Fruit fly (Drosophila melanogaster) Kc167 (cell line): ENCODE results near the gene CG6503.

Experiments used
- Myc ChIP-seq: fragments of >200 bp; optimal IDR thresholded peaks from 2 replicates; lab custom pipeline; 2017; ENCODE audit warnings: missing external identifiers
- Sin3A ChIP-seq: fragments of >200 bp; optimal IDR thresholded peaks from 2 replicates; lab custom pipeline; 2018; ENCODE audit warnings: missing external identifiers
- h ChIP-seq: fragments of >200 bp; optimal IDR thresholded peaks from 3 replicates; lab custom pipeline; 2018; ENCODE audit warnings: missing external identifiers
- insv ChIP-seq: fragments of >200 bp; optimal IDR thresholded peaks from 3 replicates; lab custom pipeline; 2018; ENCODE audit warnings: missing external identifiers
- psq ChIP-seq: fragments of >200 bp; optimal IDR thresholded peaks from 2 replicates; lab custom pipeline; 2017; ENCODE audit warnings: missing external identifiers
- ttk ChIP-seq: sonication (Bioruptor generic); optimal IDR thresholded peaks from 2 replicates; lab custom pipeline; 2017; ENCODE audit warnings: missing external identifiers

CG6503 gene

DNA sequence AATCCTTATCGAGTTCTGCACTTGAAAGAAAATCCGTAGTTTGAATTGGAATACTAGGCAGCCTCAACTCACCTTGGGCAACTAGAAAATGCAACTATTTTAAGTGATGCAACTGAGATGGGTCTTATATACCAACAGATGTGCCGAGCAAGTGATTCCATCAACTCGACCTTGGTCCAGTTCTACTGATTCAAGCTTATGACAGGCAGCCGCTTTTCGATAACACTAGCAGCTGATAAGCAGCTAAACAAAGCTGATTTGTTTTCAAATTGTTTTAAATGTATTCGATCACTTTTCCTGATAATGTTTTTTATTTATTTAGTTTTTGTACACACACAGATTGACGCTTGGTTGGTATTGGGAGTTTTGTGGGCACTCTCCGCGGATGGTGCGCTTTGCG, at the start of gene CG6503:
Gene CG6503, minus strand, starts transcription at position 101 of the 400 bp plus-strand sequence.
- TF ChIP-seq insv (lab: Kevin White, UChicago) (no peak), psq (lab: Kevin White, UChicago) (no peak), Myc (no peak), Sin3A (lab: Kevin White, UChicago) (no peak), ttk (lab: Kevin White, UChicago) (no peak), h (no peak)

- no peak for TF ChIP-seq insv (lab: Kevin White, UChicago)
These were observed 40.2 kb upstream of the CG6503 start for dm6 chr3R:26465121-26465520.

- no peak for TF ChIP-seq ttk (lab: Kevin White, UChicago)
These were observed 39.5 kb upstream of the CG6503 start for dm6 chr3R:26464370-26464769.

dm6 chr3R:26463558-26463957, 38.7 kb upstream of the CG6503 start:
- TF ChIP-seq Sin3A (lab: Kevin White, UChicago) (no peak), psq (lab: Kevin White, UChicago) (no peak), ttk (lab: Kevin White, UChicago) (no peak), insv (lab: Kevin White, UChicago) (no peak), h (no peak), Myc (no peak)

DNA sequence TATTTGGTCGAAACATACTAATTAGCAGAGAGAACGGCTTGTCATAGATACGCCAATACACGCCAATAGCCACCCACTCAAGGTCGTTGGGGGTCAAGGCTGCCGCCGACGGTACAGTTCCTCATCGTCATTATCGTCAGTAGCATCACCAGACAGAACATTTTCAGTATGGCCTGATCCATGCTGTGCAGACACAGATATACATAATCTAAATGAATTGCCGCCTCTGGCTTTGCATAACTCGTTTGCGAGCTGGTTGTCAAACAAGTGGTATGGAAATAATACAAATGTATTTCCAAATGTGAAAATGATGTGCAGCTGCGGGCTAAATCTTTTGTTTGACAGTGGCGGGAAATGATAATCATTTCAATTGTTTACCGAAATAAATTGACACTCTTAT, 38.2 kb upstream of the CG6503 start:
- no peak for TF ChIP-seq psq (lab: Kevin White, UChicago)
- no peak for TF ChIP-seq insv (lab: Kevin White, UChicago)
- TF ChIP-seq Myc = no peak
- TF ChIP-seq h = no peak
- no peak for TF ChIP-seq ttk (lab: Kevin White, UChicago)
- TF ChIP-seq Sin3A (lab: Kevin White, UChicago) = no peak

DNA sequence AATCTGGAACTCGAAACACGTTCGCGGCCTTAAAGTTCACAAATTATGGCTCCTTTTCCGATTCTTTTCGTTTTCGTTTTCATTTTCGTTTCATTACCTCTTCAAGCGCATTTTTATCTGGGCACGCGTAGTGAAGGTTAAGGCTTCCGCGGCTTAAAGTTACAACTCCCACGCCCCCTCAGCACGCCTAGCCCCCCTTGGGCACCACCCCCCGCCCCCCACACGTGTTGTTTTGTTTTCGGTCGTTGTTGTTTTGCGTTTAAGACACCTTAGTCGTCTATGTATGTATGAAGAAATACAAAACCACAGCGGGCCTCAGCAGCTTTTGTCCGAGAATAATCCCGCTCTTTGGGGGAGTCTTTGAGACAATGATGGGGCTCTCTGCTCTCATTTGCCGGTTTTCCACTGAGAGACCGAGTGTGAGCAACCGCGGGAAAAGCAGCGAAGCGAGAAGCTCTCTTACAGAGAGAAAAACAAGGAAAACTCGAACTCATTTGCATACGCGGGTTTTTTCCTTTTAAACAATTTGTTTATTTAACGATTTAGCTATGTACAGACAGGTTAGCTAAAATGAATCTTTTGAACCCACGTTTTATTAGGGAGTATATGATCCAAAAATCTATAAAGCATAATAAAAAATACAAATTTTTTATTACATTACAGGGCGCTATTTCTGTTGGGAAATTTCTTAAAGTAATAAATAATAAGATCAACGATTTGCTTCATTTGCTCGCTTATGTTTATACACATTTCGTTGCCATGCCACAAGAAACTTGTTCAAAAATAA, 37.5 kb upstream of the CG6503 start:
- TF ChIP-seq Sin3A (lab: Kevin White, UChicago) (no peak), h (no peak), Myc (no peak), ttk (lab: Kevin White, UChicago) (no peak), psq (lab: Kevin White, UChicago) (no peak), insv (lab: Kevin White, UChicago) (no peak)

DNA sequence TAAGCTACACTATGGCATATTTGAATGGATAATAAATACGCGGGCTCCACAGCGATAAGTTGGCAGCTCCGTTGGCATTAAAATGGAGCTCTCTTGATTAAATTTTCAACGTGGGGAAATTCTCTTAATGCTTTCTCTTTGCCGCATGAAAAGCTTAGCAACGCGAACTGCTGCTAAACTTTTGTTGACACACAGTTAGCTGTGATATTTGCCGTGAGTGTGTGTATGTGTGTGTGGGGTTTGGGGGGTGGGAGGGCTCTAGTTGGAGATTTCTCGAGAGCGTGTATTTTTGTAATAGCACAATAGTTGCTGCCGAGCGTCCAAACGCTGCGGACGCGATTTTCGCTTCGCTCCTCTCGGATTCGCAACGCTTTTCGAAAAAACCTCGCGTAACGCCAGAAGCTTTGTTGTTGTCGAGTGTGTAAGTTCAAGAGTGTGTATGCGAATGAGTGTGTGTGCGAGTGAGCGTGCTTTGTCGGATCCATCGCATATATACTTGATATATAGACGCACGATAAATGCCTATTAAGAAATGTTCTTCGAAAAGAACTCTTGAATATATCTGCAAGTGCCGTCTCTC, 36.4 kb upstream of the CG6503 start, which contains the start of gene CG5455:
Gene CG5455, plus strand, starts transcription at position 302 of the 580 bp plus-strand sequence.
- TF ChIP-seq Myc = no peak
- no peak for TF ChIP-seq insv (lab: Kevin White, UChicago)
- TF ChIP-seq h = no peak

dm6 chr3R:26457949-26458348, 33.0 kb upstream of the CG6503 start, which contains the start of gene CG14238:
TSS of gene CG14238 (plus strand) at chr3R:26458249.
- TF ChIP-seq Myc (no peak), psq (lab: Kevin White, UChicago) (no peak), h (no peak), Sin3A (lab: Kevin White, UChicago) (no peak), insv (lab: Kevin White, UChicago) (no peak), ttk (lab: Kevin White, UChicago) (no peak)

DNA sequence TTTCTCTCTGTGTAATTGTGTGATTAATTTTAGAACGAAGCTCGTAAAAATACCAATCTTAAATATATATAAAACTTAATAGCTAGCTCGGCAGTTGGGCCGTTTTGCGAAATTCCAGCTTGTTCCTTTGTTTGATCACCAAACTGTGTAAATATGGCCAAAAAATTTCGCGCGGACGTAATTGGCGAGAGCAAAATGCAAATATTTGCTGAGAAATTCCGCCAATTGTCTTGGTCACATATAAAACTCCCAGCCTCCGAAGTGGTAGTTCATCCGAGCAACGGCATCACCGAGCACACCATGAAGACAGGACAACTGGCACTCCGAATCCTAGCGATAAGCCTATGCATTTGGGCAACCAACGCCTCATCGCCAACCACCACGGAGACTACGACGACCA, 31.7 kb upstream of the CG6503 start, which contains the start of gene CG14237:
Gene CG14237, plus strand, starts transcription at position 301 of the 400 bp plus-strand sequence.
- TF ChIP-seq Myc (no peak), insv (lab: Kevin White, UChicago) (no peak), Sin3A (lab: Kevin White, UChicago) (no peak), ttk (lab: Kevin White, UChicago) (no peak), psq (lab: Kevin White, UChicago) (no peak), h (no peak)

dm6 chr3R:26455838-26456237, 30.9 kb upstream of the CG6503 start, which contains the start of gene Pdf:
TSS of gene Pdf (minus strand) at chr3R:26456141.
- no peak for TF ChIP-seq Sin3A (lab: Kevin White, UChicago)
- TF ChIP-seq ttk (lab: Kevin White, UChicago) = no peak
- TF ChIP-seq insv (lab: Kevin White, UChicago) = no peak
- TF ChIP-seq Myc = no peak
- no peak for TF ChIP-seq psq (lab: Kevin White, UChicago)
- no peak for TF ChIP-seq h

DNA sequence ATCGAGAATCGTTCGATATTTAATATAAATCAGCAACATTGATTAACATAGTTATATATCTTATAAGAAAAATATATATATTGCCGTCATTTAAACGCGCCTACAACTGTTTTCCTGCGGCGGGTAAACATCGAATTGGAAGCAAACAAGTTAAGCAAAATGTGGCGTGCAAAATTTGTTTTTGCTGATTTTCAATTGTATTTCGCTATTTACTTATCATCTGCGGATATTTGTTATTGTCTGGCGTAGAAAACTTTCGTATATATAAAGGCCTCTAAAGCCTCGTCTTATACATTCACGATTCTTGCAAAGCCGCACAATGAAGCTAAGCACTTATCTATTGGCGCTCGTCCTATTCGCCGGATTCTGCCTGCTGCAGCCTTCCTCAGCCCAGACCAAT, 29.6 kb upstream of the CG6503 start, which contains the start of gene CG43117:
Gene CG43117, plus strand, starts transcription at position 301 of the 400 bp plus-strand sequence.
- no peak for TF ChIP-seq insv (lab: Kevin White, UChicago)
- no peak for TF ChIP-seq ttk (lab: Kevin White, UChicago)
- no peak for TF ChIP-seq psq (lab: Kevin White, UChicago)
- TF ChIP-seq h = no peak
- no peak for TF ChIP-seq Sin3A (lab: Kevin White, UChicago)
- TF ChIP-seq Myc = no peak

DNA sequence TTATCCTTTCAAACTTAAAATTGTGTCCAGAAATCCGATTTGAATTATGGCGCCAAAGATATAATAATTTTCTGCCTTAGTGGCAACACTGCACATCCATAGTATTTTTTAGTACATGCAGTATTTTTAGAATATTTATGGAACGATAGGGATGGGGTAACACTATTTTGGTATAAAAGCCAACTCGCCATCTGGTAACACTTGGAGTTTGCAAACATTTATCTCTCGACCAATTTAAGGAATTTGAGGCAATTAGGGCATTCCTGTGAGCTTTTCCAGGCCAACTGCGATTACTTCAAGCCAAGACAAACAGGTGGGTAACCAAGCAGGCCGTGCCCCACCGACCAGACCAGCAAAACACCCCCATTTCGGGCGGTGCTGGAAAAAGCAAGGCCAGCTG, 27.4 kb upstream of the CG6503 start, which contains the start of gene CG5447:
Gene CG5447, plus strand, starts transcription at position 190 of the 400 bp plus-strand sequence.
- TF ChIP-seq psq (lab: Kevin White, UChicago) (no peak), ttk (lab: Kevin White, UChicago) (no peak), insv (lab: Kevin White, UChicago) (no peak), Myc (no peak), Sin3A (lab: Kevin White, UChicago) (no peak), h (no peak)
